Fruit fly (Drosophila melanogaster): ENCODE measurements around the gene Tpc1.
A peak's percentile ranks its signal among the peaks of the same experiment; 100 is the strongest.

Tpc1 gene

dm6 chr3R:10872148-10872783 is 9.7 kb downstream of the Tpc1 start, which contains the start of gene Fdh (continued):
- TF ChIP-seq CG4360 (GFP tag; IDR thresholded peaks at IDR 0.05), result no peak
- peak; percentile 62 for TF ChIP-seq odd (GFP tag; optimal IDR thresholded peaks at IDR 0.05)
- peak; percentile 4 for TF ChIP-seq CG12942 (GFP tag; optimal IDR thresholded peaks at IDR 0.05)
- no peak for TF ChIP-seq Neu2 (GFP tag; optimal IDR thresholded peaks at IDR 0.05; ENCODE audit: borderline replicate concordance)
- TF ChIP-seq Ada2b (GFP tag; IDR thresholded peaks at IDR 0.05), result no peak
- TF ChIP-seq CG11560 (tag; IDR thresholded peaks at IDR 0.05), result no peak
- TF ChIP-seq CG8290 (GFP tag; optimal IDR thresholded peaks at IDR 0.05), result peak; percentile 89
- TF ChIP-seq CG8290 (tag; optimal IDR thresholded peaks at IDR 0.05), result peak; percentile 47 to 81
- no peak for TF ChIP-seq jumu (GFP tag; optimal IDR thresholded peaks at IDR 0.05)
- TF ChIP-seq CG2889 (GFP tag; IDR thresholded peaks at IDR 0.05), result no peak
- TF ChIP-seq esg (GFP tag; conservative IDR thresholded peaks at IDR 0.05), result no peak
- TF ChIP-seq Dp (GFP tag; optimal IDR thresholded peaks at IDR 0.05), result peak; percentile 53
- TF ChIP-seq CG14710 (tag; optimal IDR thresholded peaks at IDR 0.05), result peak; percentile 85
- TF ChIP-seq pfk (GFP tag; optimal IDR thresholded peaks at IDR 0.05), result no peak
- peak; percentile 59 for TF ChIP-seq gcm (GFP tag; optimal IDR thresholded peaks at IDR 0.05)
- TF ChIP-seq Doc2 (GFP tag; IDR thresholded peaks at IDR 0.05), result no peak
- peak; percentile 22 for TF ChIP-seq BEAF-32 (GFP tag; optimal IDR thresholded peaks at IDR 0.05)
- peak; percentile 47 for TF ChIP-seq Ssrp (tag; optimal IDR thresholded peaks at IDR 0.05)
- TF ChIP-seq CG4282 (GFP tag; optimal IDR thresholded peaks at IDR 0.05), result no peak
- no peak for TF ChIP-seq zen2 (GFP tag; IDR thresholded peaks at IDR 0.05; ENCODE audit: partially characterized antibody)
- TF ChIP-seq CG7372 (GFP tag; IDR thresholded peaks at IDR 0.05), result no peak
- peak; percentile 8 for TF ChIP-seq CG18011 (GFP tag; optimal IDR thresholded peaks at IDR 0.05)
- TF ChIP-seq CG1832 (GFP tag; optimal IDR thresholded peaks at IDR 0.05), result no peak
- TF ChIP-seq CG4730 (GFP tag; IDR thresholded peaks at IDR 0.05), result no peak
- TF ChIP-seq CG7556 (GFP tag; optimal IDR thresholded peaks at IDR 0.05), result peak; percentile 56
- TF ChIP-seq CG31388 (GFP tag; optimal IDR thresholded peaks at IDR 0.05), result no peak
- TF ChIP-seq CG10959 (GFP tag; IDR thresholded peaks at IDR 0.05), result no peak
- peak; percentile 54; the same call in 1 of the 3 replicates for TF ChIP-seq Dbx (GFP tag; IDR thresholded peaks at IDR 0.05)
- TF ChIP-seq cato (GFP tag; optimal IDR thresholded peaks at IDR 0.05; ENCODE audit: borderline replicate concordance), result peak; percentile 35
- peak; percentile 60 for TF ChIP-seq sqz (GFP tag; optimal IDR thresholded peaks at IDR 0.05)
- no peak for TF ChIP-seq ash1 (GFP tag; optimal IDR thresholded peaks at IDR 0.05)
- peak; percentile 27 for TF ChIP-seq crc (GFP tag; optimal IDR thresholded peaks at IDR 0.05)
- peak; percentile 7 for TF ChIP-seq CG12071 (GFP tag; optimal IDR thresholded peaks at IDR 0.05)
- TF ChIP-seq Hsf (GFP tag; optimal IDR thresholded peaks at IDR 0.05), result peak; percentile 38
- TF ChIP-seq NC2β (GFP tag; optimal IDR thresholded peaks at IDR 0.05), result peak; percentile 7
- peak; percentile 45; the same call in 1 of the 2 replicates for TF ChIP-seq Atf6 (GFP tag; IDR thresholded peaks at IDR 0.05)
- TF ChIP-seq kay (GFP tag; optimal IDR thresholded peaks at IDR 0.05), result no peak
- peak; percentile 18 for TF ChIP-seq CG9437 (GFP tag; optimal IDR thresholded peaks at IDR 0.05)
- no peak for TF ChIP-seq inv (GFP tag; IDR thresholded peaks at IDR 0.05; ENCODE audit: partially characterized antibody)
- no peak for TF ChIP-seq klu (GFP tag; IDR thresholded peaks at IDR 0.05)
- peak; percentile 80 for TF ChIP-seq CG13775 (GFP tag; optimal IDR thresholded peaks at IDR 0.05)
- peak; percentile 38 for TF ChIP-seq Vsx1 (GFP tag; optimal IDR thresholded peaks at IDR 0.05)
- no peak for TF ChIP-seq cg (GFP tag; optimal IDR thresholded peaks at IDR 0.05)
- no peak for TF ChIP-seq NFAT (GFP tag; IDR thresholded peaks at IDR 0.05)
- no peak for TF ChIP-seq CG7786 (GFP tag; optimal IDR thresholded peaks at IDR 0.05)
- peak; percentile 92 for TF ChIP-seq CG10462 (GFP tag; optimal IDR thresholded peaks at IDR 0.05)
- TF ChIP-seq ATbp (GFP tag; optimal IDR thresholded peaks at IDR 0.05), result no peak
- TF ChIP-seq ase (GFP tag; IDR thresholded peaks at IDR 0.05), result no peak
- no peak; the same call in 1 of the 2 replicates for TF ChIP-seq CG9932 (GFP tag; IDR thresholded peaks at IDR 0.05)
- TF ChIP-seq maf-S (GFP tag; optimal IDR thresholded peaks at IDR 0.05), result no peak
- TF ChIP-seq CHES-1-like (GFP tag; optimal IDR thresholded peaks at IDR 0.05), result no peak
